Fruit fly (Drosophila melanogaster) whole organism, embryonic: ENCODE data around the gene ab.
A peak's percentile ranks its signal among the peaks of the same experiment; 100 is the strongest.

Source experiments
- Awh ChIP-seq: fragments of 200-800 bp; sonication (Bioruptor generic); IDR thresholded peaks from 2 replicates; pipeline ENCODE4, ENCODE4 v1.3.6; 2022; ENCODE audit warnings: missing biosample characterization, missing genetic modification characterization
- CG10274 ChIP-seq: fragments of 200-800 bp; sonication (Bioruptor generic); optimal IDR thresholded peaks from 3 replicates; lab custom pipeline; 2017; ENCODE audit warnings: missing biosample characterization, mild to moderate bottlenecking, missing genetic modification characterization
- CG10543 ChIP-seq: fragments of 200-800 bp; sonication (Bioruptor generic); optimal IDR thresholded peaks from 3 replicates; lab custom pipeline; 2017; ENCODE audit warnings: missing biosample characterization, mild to moderate bottlenecking, missing genetic modification characterization, moderate library complexity
- CG13424 ChIP-seq: fragments of 200-800 bp; sonication (Bioruptor generic); optimal IDR thresholded peaks from 2 replicates; lab custom pipeline; 2019; ENCODE audit warnings: missing biosample characterization, mild to moderate bottlenecking, missing genetic modification characterization, moderate library complexity
- CG13624 ChIP-seq: fragments of 200-800 bp; sonication (Bioruptor generic); optimal IDR thresholded peaks from 2 replicates; lab custom pipeline; 2016; ENCODE audit warnings: missing biosample characterization, missing genetic modification characterization
- CG14860 ChIP-seq: fragments of 200-800 bp; sonication (Bioruptor generic); IDR thresholded peaks from 3 replicates; pipeline ENCODE4 v1.3.6; 2022; ENCODE audit warnings: missing biosample characterization, missing genetic modification characterization; ENCODE audit not compliant: partially characterized antibody
- CG16815 ChIP-seq: fragments of 200-800 bp; sonication (Bioruptor generic); optimal IDR thresholded peaks from 3 replicates; lab custom pipeline; 2017; ENCODE audit warnings: missing biosample characterization, mild to moderate bottlenecking, missing genetic modification characterization
- CG17829 ChIP-seq: fragments of 200-800 bp; optimal IDR thresholded peaks from 2 replicates; lab custom pipeline; 2019; ENCODE audit warnings: missing biosample characterization, mild to moderate bottlenecking, missing genetic modification characterization, moderate library complexity
- CG2120 ChIP-seq: fragments of 200-800 bp; sonication (Bioruptor generic); optimal IDR thresholded peaks from 3 replicates; lab custom pipeline; 2016; ENCODE audit warnings: missing biosample characterization, missing genetic modification characterization
- CG2129 ChIP-seq: fragments of 200-800 bp; sonication (Bioruptor generic); IDR thresholded peaks from 2 replicates; pipeline ENCODE4 v1.3.6; 2022; ENCODE audit warnings: missing biosample characterization, missing genetic modification characterization; ENCODE audit not compliant: partially characterized antibody
- CG2678 ChIP-seq: fragments of 200-800 bp; sonication (Bioruptor generic); optimal IDR thresholded peaks from 3 replicates; lab custom pipeline; 2019; ENCODE audit warnings: missing biosample characterization, mild to moderate bottlenecking, missing genetic modification characterization, moderate library complexity
- CG30020 ChIP-seq: fragments of 200-800 bp; optimal IDR thresholded peaks from 2 replicates; lab custom pipeline; 2019; ENCODE audit warnings: missing biosample characterization, mild to moderate bottlenecking, missing genetic modification characterization, moderate library complexity
- CG31388 ChIP-seq: fragments of 200-800 bp; sonication (Bioruptor generic); optimal IDR thresholded peaks from 2 replicates; lab custom pipeline; 2016; ENCODE audit warnings: missing biosample characterization, missing genetic modification characterization
- CG33557 ChIP-seq: fragments of 200-800 bp; sonication (Bioruptor generic); optimal IDR thresholded peaks from 2 replicates; lab custom pipeline; 2019; ENCODE audit warnings: missing biosample characterization, mild to moderate bottlenecking, missing genetic modification characterization, moderate library complexity
- CG4282 ChIP-seq: fragments of 200-800 bp; sonication (Bioruptor generic); optimal IDR thresholded peaks from 2 replicates; lab custom pipeline; 2016; ENCODE audit warnings: missing biosample characterization, missing genetic modification characterization
- CG4854 ChIP-seq: fragments of 200-800 bp; sonication (Bioruptor generic); optimal IDR thresholded peaks from 2 replicates; lab custom pipeline; 2016; ENCODE audit warnings: missing biosample characterization, missing genetic modification characterization, inconsistent platforms
- CG7372 ChIP-seq: fragments of 200-800 bp; sonication (Bioruptor generic); IDR thresholded peaks from 2 replicates; pipeline ENCODE4 v1.3.6; 2022; ENCODE audit warnings: missing biosample characterization, missing genetic modification characterization
- CG8765 ChIP-seq: fragments of 200-800 bp; sonication (Bioruptor generic); IDR thresholded peaks from 2 replicates; pipeline ENCODE4 v1.3.6; 2022; ENCODE audit warnings: missing biosample characterization, missing genetic modification characterization
- CG8924 ChIP-seq: fragments of 200-800 bp; optimal IDR thresholded peaks from 3 replicates; lab custom pipeline; 2019; ENCODE audit warnings: missing biosample characterization, mild to moderate bottlenecking, missing genetic modification characterization, moderate library complexity
- CG9215 ChIP-seq: fragments of 200-800 bp; sonication (Bioruptor generic); IDR thresholded peaks from 2 replicates; pipeline ENCODE4 v1.3.6; 2022; ENCODE audit warnings: missing biosample characterization, missing genetic modification characterization
- CG9609 ChIP-seq: fragments of 200-800 bp; sonication (Bioruptor generic); optimal IDR thresholded peaks from 3 replicates; lab custom pipeline; 2016; ENCODE audit warnings: missing biosample characterization, missing genetic modification characterization
- Camta ChIP-seq: fragments of 200-800 bp; sonication (Bioruptor generic); optimal IDR thresholded peaks from 2 replicates; lab custom pipeline; 2016; ENCODE audit warnings: missing biosample characterization, missing genetic modification characterization
- CoRest ChIP-seq: fragments of 200-800 bp; sonication (Bioruptor generic); optimal IDR thresholded peaks from 3 replicates; lab custom pipeline; 2018; ENCODE audit warnings: missing biosample characterization, mild to moderate bottlenecking, missing genetic modification characterization, moderate library complexity
- D19A ChIP-seq: fragments of 200-800 bp; optimal IDR thresholded peaks from 3 replicates; lab custom pipeline; 2019; ENCODE audit warnings: missing biosample characterization, mild to moderate bottlenecking, missing genetic modification characterization, moderate library complexity
- D19B ChIP-seq: fragments of 200-800 bp; sonication (Bioruptor generic); optimal IDR thresholded peaks from 2 replicates; lab custom pipeline; 2017; ENCODE audit warnings: missing biosample characterization, mild to moderate bottlenecking, missing genetic modification characterization
- Doc2 ChIP-seq: fragments of 200-800 bp; sonication (Bioruptor generic); IDR thresholded peaks from 2 replicates; pipeline ENCODE4 v1.3.6; 2022; ENCODE audit warnings: missing biosample characterization, missing genetic modification characterization
- Drgx ChIP-seq: fragments of 200-800 bp; sonication (Bioruptor generic); IDR thresholded peaks from 2 replicates; pipeline ENCODE4 v1.3.6; 2022; ENCODE audit warnings: missing biosample characterization, missing genetic modification characterization
- Eip74EF ChIP-seq, 2 experiments: fragments of 200-800 bp in 1 of 2; fragments of >200 bp in 1 of 2; sonication (Bioruptor generic) in 1 of 2; optimal IDR thresholded peaks; 2 replicates each; lab custom pipeline; 2017 to 2019; ENCODE audit warnings: missing biosample characterization in 2 of 2, missing genetic modification characterization in 2 of 2, mild to moderate bottlenecking in 1 of 2, moderate library complexity in 1 of 2
- Fer3 ChIP-seq: fragments of 200-800 bp; sonication (Bioruptor generic); optimal IDR thresholded peaks from 2 replicates; lab custom pipeline; 2018; ENCODE audit warnings: missing biosample characterization, mild to moderate bottlenecking, missing genetic modification characterization, moderate library complexity
- Hr51 ChIP-seq, 2 experiments: fragments of 200-800 bp; sonication (Bioruptor generic); optimal IDR thresholded peaks; 2 replicates in 1 of 2; 3 replicates in 1 of 2; lab custom pipeline; 2016 to 2018; ENCODE audit warnings: missing biosample characterization in 2 of 2, missing genetic modification characterization in 2 of 2, mild to moderate bottlenecking in 1 of 2, moderate library complexity in 1 of 2
- Lhr ChIP-seq: fragments of 200-800 bp; sonication (Bioruptor generic); optimal IDR thresholded peaks from 3 replicates; lab custom pipeline; 2017; ENCODE audit warnings: mild to moderate bottlenecking, missing biosample characterization, missing genetic modification reagents, missing genetic modification characterization
- Lpt ChIP-seq: fragments of >200 bp; optimal IDR thresholded peaks from 2 replicates; lab custom pipeline; 2018; ENCODE audit warnings: missing biosample characterization, missing genetic modification characterization
- Sox100B ChIP-seq: fragments of 200-800 bp; sonication (Bioruptor generic); optimal IDR thresholded peaks from 3 replicates; lab custom pipeline; 2018; ENCODE audit warnings: missing biosample characterization, mild to moderate bottlenecking, missing genetic modification characterization
- Vsx1 ChIP-seq: fragments of 200-800 bp; sonication (Bioruptor generic); optimal IDR thresholded peaks from 2 replicates; lab custom pipeline; 2017; ENCODE audit warnings: missing biosample characterization, mild to moderate bottlenecking, missing genetic modification characterization, missing genetic modification reagents
- ase ChIP-seq: fragments of 200-800 bp; sonication (Bioruptor generic); IDR thresholded peaks from 3 replicates; pipeline ENCODE4 v1.3.6; 2022; ENCODE audit warnings: missing biosample characterization, missing genetic modification characterization
- caup ChIP-seq: fragments of 200-800 bp; sonication (Bioruptor generic); optimal IDR thresholded peaks from 3 replicates; lab custom pipeline; 2017; ENCODE audit warnings: missing biosample characterization, mild to moderate bottlenecking, missing genetic modification characterization, moderate library complexity; ENCODE audit not compliant: severe bottlenecking
- chinmo ChIP-seq: fragments of 200-800 bp; sonication (Bioruptor generic); IDR thresholded peaks from 4 replicates; pipeline ENCODE4 v1.3.6; 2022; ENCODE audit warnings: missing biosample characterization, missing genetic modification characterization; ENCODE audit not compliant: partially characterized antibody
- eve ChIP-seq, 2 experiments: fragments of >200 bp; optimal IDR thresholded peaks; 2 replicates each; lab custom pipeline; 2017; ENCODE audit warnings: missing biosample characterization in 2 of 2, missing genetic modification characterization in 2 of 2
- eyg ChIP-seq: fragments of 200-800 bp; sonication (Bioruptor generic); optimal IDR thresholded peaks from 3 replicates; lab custom pipeline; 2016; ENCODE audit warnings: missing biosample characterization, missing genetic modification characterization
- fd3F ChIP-seq: fragments of 200-800 bp; sonication (Bioruptor generic); optimal IDR thresholded peaks from 2 replicates; lab custom pipeline; 2018; ENCODE audit warnings: missing biosample characterization, mild to moderate bottlenecking, missing genetic modification characterization, moderate library complexity
- ftz-f1 ChIP-seq: fragments of 200-800 bp; sonication (Bioruptor generic); optimal IDR thresholded peaks from 2 replicates; lab custom pipeline; 2016; ENCODE audit warnings: missing biosample characterization, missing genetic modification characterization
- grn ChIP-seq: fragments of 200-800 bp; sonication (Bioruptor generic); optimal IDR thresholded peaks from 3 replicates; lab custom pipeline; 2017; ENCODE audit warnings: missing biosample characterization, missing genetic modification characterization
- ind ChIP-seq: fragments of 200-800 bp; sonication (Bioruptor generic); optimal IDR thresholded peaks from 3 replicates; lab custom pipeline; 2016; ENCODE audit warnings: missing biosample characterization, missing genetic modification characterization
- nerfin-1 ChIP-seq: fragments of 200-800 bp; sonication (Bioruptor generic); optimal IDR thresholded peaks from 3 replicates; lab custom pipeline; 2019; ENCODE audit warnings: missing biosample characterization, mild to moderate bottlenecking, missing genetic modification characterization, moderate library complexity
- schlank ChIP-seq: fragments of 200-800 bp; sonication (Bioruptor generic); optimal IDR thresholded peaks from 2 replicates; lab custom pipeline; 2018; ENCODE audit warnings: missing biosample characterization, mild to moderate bottlenecking, missing genetic modification characterization
- sens ChIP-seq: fragments of 200-800 bp; sonication (Bioruptor generic); peaks from one replicate; lab custom pipeline; 2016; ENCODE audit warnings: missing biosample characterization, missing genetic modification characterization
- sima ChIP-seq: fragments of 200-800 bp; sonication (Bioruptor generic); optimal IDR thresholded peaks from 2 replicates; lab custom pipeline; 2016; ENCODE audit warnings: missing biosample characterization, missing genetic modification characterization
- sna ChIP-seq: fragments of 200-800 bp; sonication (Bioruptor generic); IDR thresholded peaks from 2 replicates; pipeline ENCODE4 v1.3.6; 2022; ENCODE audit warnings: missing biosample characterization, missing genetic modification characterization; ENCODE audit not compliant: partially characterized antibody
- sug ChIP-seq: fragments of 200-800 bp; optimal IDR thresholded peaks from 2 replicates; lab custom pipeline; 2019; ENCODE audit warnings: missing biosample characterization, mild to moderate bottlenecking, missing genetic modification characterization, moderate library complexity
- wdn ChIP-seq: fragments of 200-800 bp; sonication (Bioruptor generic); IDR thresholded peaks from 2 replicates; pipeline ENCODE4 v1.3.6; 2022; ENCODE audit warnings: missing biosample characterization, missing genetic modification characterization

Gene ab

dm6 chr2L:11196219-11196618 is 14.3 kb upstream of the ab start:
- TF ChIP-seq CoRest (tag; lab: Kevin White, UChicago) (no peak), CG14860 (GFP tag; lab: Robert Waterston, UW) (no peak), ftz-f1 (GFP tag; lab: Kevin White, UChicago) (no peak), CG2678 (tag; lab: Kevin White, UChicago) (no peak), CG2129 (GFP tag; lab: Robert Waterston, UW) (no peak), sens (GFP tag; lab: Kevin White, UChicago) (peak; percentile 37), CG2120 (no peak), CG7372 (no peak), wdn (no peak), Doc2 (GFP tag; lab: Robert Waterston, UW) (no peak), ase (GFP tag; lab: Robert Waterston, UW) (no peak), schlank (tag; lab: Kevin White, UChicago) (no peak), CG9215 (no peak), CG8924 (tag; lab: Kevin White, UChicago) (no peak), ind (GFP tag; lab: Kevin White, UChicago) (no peak), CG10274 (GFP tag; lab: Kevin White, UChicago) (no peak), grn (peak; percentile 69), sima (no peak), Camta (no peak), D19A (tag; lab: Kevin White, UChicago) (peak; percentile 65), CG4282 (GFP tag; lab: Kevin White, UChicago) (no peak), Hr51 (GFP tag; optimal IDR thresholded peaks at IDR 0.05; lab: Kevin White, UChicago) (no peak), eve (GFP tag; optimal IDR thresholded peaks at IDR 0.05; lab: Kevin White, UChicago) (peak in 1 of 2 experiments; percentile 22), caup (no peak), nerfin-1 (tag; lab: Kevin White, UChicago) (no peak)

dm6 chr2L:11196781-11197180 is 13.7 kb upstream of the ab start:
- TF ChIP-seq Awh (0 out of 2 replicates have a peak, but pooled peaks have one; percentile 32), CG13624 (no peak), CG33557 (GFP tag; lab: Kevin White, UChicago) (no peak), chinmo (GFP tag; lab: Robert Waterston, UW) (0 out of 4 replicates have a peak, but pooled peaks have one; percentile 5), Eip74EF (GFP tag; optimal IDR thresholded peaks at IDR 0.05; lab: Kevin White, UChicago) (peak in 1 of 2 experiments; percentile 21), sna (GFP tag; lab: Robert Waterston, UW) (no peak)
- TF ChIP-seq, all 482 proteins: peak for 3

dm6 chr2L:11199068-11199467 is 11.4 kb upstream of the ab start:
- no peak for TF ChIP-seq Lpt (GFP tag; lab: Kevin White, UChicago)
- no peak for TF ChIP-seq CG10543 (GFP tag; lab: Kevin White, UChicago)
- TF ChIP-seq Sox100B (GFP tag; lab: Kevin White, UChicago) = no peak
- no peak for TF ChIP-seq eyg (GFP tag; lab: Kevin White, UChicago)
- no peak for TF ChIP-seq Drgx (GFP tag; lab: Robert Waterston, UW)
- peak; percentile 83 for TF ChIP-seq fd3F (GFP tag; lab: Kevin White, UChicago)
- peak; percentile 42 for TF ChIP-seq Vsx1
- peak; percentile 25 for TF ChIP-seq CG16815
- no peak for TF ChIP-seq CG30020 (tag; lab: Kevin White, UChicago)
- TF ChIP-seq CG4854 = peak; percentile 14
- TF ChIP-seq CG8765 (GFP tag; lab: Robert Waterston, UW) = no peak; the same call in 1 of the 2 replicates
- TF ChIP-seq D19B (GFP tag; lab: Kevin White, UChicago) = peak; percentile 31
- TF ChIP-seq Fer3 (tag; lab: Kevin White, UChicago) = peak; percentile 68
- no peak for TF ChIP-seq sug
- TF ChIP-seq CG31388 (GFP tag; lab: Kevin White, UChicago) = no peak
- peak; percentile 49 for TF ChIP-seq CG13424 (tag; lab: Kevin White, UChicago)
- TF ChIP-seq Lhr (GFP tag; lab: Kevin White, UChicago) = no peak
- peak; percentile 66 for TF ChIP-seq CG8924 (tag; lab: Kevin White, UChicago)
- no peak for TF ChIP-seq CG17829 (tag; lab: Kevin White, UChicago)
- no peak for TF ChIP-seq CG9609 (GFP tag; lab: Kevin White, UChicago)
